Fruit fly (Drosophila melanogaster): ENCODE data around the gene CG1271.
A peak's percentile ranks its signal among the peaks of the same experiment; 100 is the strongest.

CG1271 gene

DNA sequence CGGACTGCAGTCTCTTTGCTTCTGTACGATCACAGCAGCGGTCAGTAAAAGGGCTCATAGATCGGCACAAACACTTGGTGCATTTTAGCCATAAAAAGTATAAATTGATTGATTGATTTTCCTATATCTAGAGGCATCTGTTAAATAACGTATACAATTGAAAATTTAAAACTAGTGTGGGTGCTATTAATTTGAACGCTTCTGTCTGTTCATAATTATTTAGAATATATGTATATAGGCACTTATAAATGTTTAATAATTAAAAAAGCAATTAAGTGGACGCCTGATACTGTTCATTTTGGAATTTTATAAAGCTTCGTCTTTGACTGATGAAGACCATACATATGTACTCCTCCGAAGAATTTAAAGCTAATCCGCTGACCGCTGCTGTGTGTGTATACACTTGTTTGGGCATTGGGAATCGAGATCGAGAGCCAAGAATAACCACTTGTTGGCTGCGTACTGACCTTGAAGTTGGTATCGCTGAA, 7.0 kb upstream of the CG1271 start (continued):
- no peak for TF ChIP-seq CG10321 (GFP tag; IDR thresholded peaks at IDR 0.05)
- no peak for TF ChIP-seq Dfd (GFP tag; optimal IDR thresholded peaks at IDR 0.05)
- TF ChIP-seq CG15011 (GFP tag; optimal IDR thresholded peaks at IDR 0.05): no peak
- no peak for TF ChIP-seq CG12071 (GFP tag; optimal IDR thresholded peaks at IDR 0.05)
- TF ChIP-seq eyg (GFP tag; optimal IDR thresholded peaks at IDR 0.05): no peak
- TF ChIP-seq CG34224 (GFP tag; IDR thresholded peaks at IDR 0.05; ENCODE audit: partially characterized antibody): no peak
- TF ChIP-seq CG6175 (GFP tag; IDR thresholded peaks at IDR 0.05): no peak
- TF ChIP-seq CG33213 (GFP tag; optimal IDR thresholded peaks at IDR 0.05): no peak
- no peak for TF ChIP-seq GATAe (GFP tag; conservative IDR thresholded peaks at IDR 0.05)
- no peak for TF ChIP-seq CG15514 (GFP tag; optimal IDR thresholded peaks at IDR 0.05)
- TF ChIP-seq prd (optimal IDR thresholded peaks at IDR 0.05): no peak
- peak; percentile 45; the same call in 2 of the 3 replicates for TF ChIP-seq prd (GFP tag; IDR thresholded peaks at IDR 0.05)
- peak; percentile 56 for TF ChIP-seq grau (tag; optimal IDR thresholded peaks at IDR 0.05)
- TF ChIP-seq CG9876 (GFP tag; optimal IDR thresholded peaks at IDR 0.05): no peak
- no peak for TF ChIP-seq CG16813 (GFP tag; IDR thresholded peaks at IDR 0.05; ENCODE audit: partially characterized antibody)
- no peak for TF ChIP-seq tin (GFP tag; optimal IDR thresholded peaks at IDR 0.05)
- no peak for TF ChIP-seq hb (GFP tag; IDR thresholded peaks at IDR 0.05; ENCODE audit: partially characterized antibody)
- TF ChIP-seq CG8281 (tag; optimal IDR thresholded peaks at IDR 0.05): no peak
- TF ChIP-seq CG12236 (GFP tag; optimal IDR thresholded peaks at IDR 0.05): no peak
- TF ChIP-seq E2f2 (GFP tag; IDR thresholded peaks at IDR 0.05): no peak
- TF ChIP-seq CG32767 (GFP tag; IDR thresholded peaks at IDR 0.05): no peak
- TF ChIP-seq bowl (GFP tag; IDR thresholded peaks at IDR 0.05): no peak
- no peak for TF ChIP-seq zen (tag; optimal IDR thresholded peaks at IDR 0.05)
- TF ChIP-seq CG6683 (GFP tag; optimal IDR thresholded peaks at IDR 0.05): no peak
- TF ChIP-seq CG15601 (tag; optimal IDR thresholded peaks at IDR 0.05): peak; percentile 11
- TF ChIP-seq Deaf1 (tag; optimal IDR thresholded peaks at IDR 0.05): no peak
- no peak for TF ChIP-seq CG4820 (GFP tag; optimal IDR thresholded peaks at IDR 0.05)
- TF ChIP-seq usp (GFP tag; optimal IDR thresholded peaks at IDR 0.05): no peak
- no peak for TF ChIP-seq tll (GFP tag; optimal IDR thresholded peaks at IDR 0.05)
- peak; percentile 71 for TF ChIP-seq kah (GFP tag; optimal IDR thresholded peaks at IDR 0.05)
- peak; percentile 22 for TF ChIP-seq odd (GFP tag; optimal IDR thresholded peaks at IDR 0.05)
- no peak for TF ChIP-seq CG32772 (GFP tag; IDR thresholded peaks at IDR 0.05)
- TF ChIP-seq nau (GFP tag; optimal IDR thresholded peaks at IDR 0.05): peak; percentile 12
- TF ChIP-seq CG34376 (GFP tag; optimal IDR thresholded peaks at IDR 0.05): no peak
- no peak for TF ChIP-seq CG5953 (GFP tag; IDR thresholded peaks at IDR 0.05)
- peak; percentile 23 for TF ChIP-seq fd3F (GFP tag; optimal IDR thresholded peaks at IDR 0.05)
- TF ChIP-seq Sin3A (optimal IDR thresholded peaks at IDR 0.05): no peak
- no peak for TF ChIP-seq CG6654 (GFP tag; optimal IDR thresholded peaks at IDR 0.05)
- peak; percentile 10 for TF ChIP-seq HHEX (GFP tag; optimal IDR thresholded peaks at IDR 0.05)
- peak; percentile 59 for TF ChIP-seq Med (GFP tag)
- peak; percentile 21; the same call in 1 of the 2 replicates for TF ChIP-seq al (GFP tag; IDR thresholded peaks at IDR 0.05)
- no peak for TF ChIP-seq Tbp (GFP tag; optimal IDR thresholded peaks at IDR 0.05)
- TF ChIP-seq vvl (GFP tag; IDR thresholded peaks at IDR 0.05): peak; percentile 56; the same call in 1 of the 2 replicates
- no peak for TF ChIP-seq mirr (GFP tag; optimal IDR thresholded peaks at IDR 0.05)
- TF ChIP-seq esg (GFP tag; conservative IDR thresholded peaks at IDR 0.05): no peak; the same call in 1 of the 2 replicates
- peak; percentile 19 for TF ChIP-seq Hmr (GFP tag; optimal IDR thresholded peaks at IDR 0.05)
- TF ChIP-seq CTCF (GFP tag; optimal IDR thresholded peaks at IDR 0.05): no peak
- TF ChIP-seq Ets65A (GFP tag): no peak
- no peak for TF ChIP-seq exex (tag; optimal IDR thresholded peaks at IDR 0.05)
- no peak for TF ChIP-seq knrl (GFP tag; IDR thresholded peaks at IDR 0.05; ENCODE audit: partially characterized antibody)
- TF ChIP-seq CoRest (tag; optimal IDR thresholded peaks at IDR 0.05): peak; percentile 42
- peak; percentile 31; the same call in 1 of the 2 replicates for TF ChIP-seq Xrp1 (GFP tag; IDR thresholded peaks at IDR 0.05)
